Worm (Caenorhabditis elegans) whole organism, midembryonic: Measurements from ENCODE around the gene twk-16.

Experiments used
- T22C8.4 ChIP-seq: fragments of 200-800 bp; sonication (Bioruptor generic); IDR thresholded peaks from 2 replicates; pipeline ENCODE4 v1.3.6; 2022; ENCODE audit warnings: missing genetic modification characterization, missing compliant biosample characterization
- cog-1 ChIP-seq: sonication (generic microtip); optimal IDR thresholded peaks from 2 replicates; lab custom pipeline; 2016; ENCODE audit warnings: missing genetic modification characterization, missing compliant biosample characterization
- flt-1 ChIP-seq: fragments of 200-800 bp; sonication (Bioruptor generic); IDR thresholded peaks from 2 replicates; pipeline ENCODE4 v1.3.6; 2022; ENCODE audit warnings: missing genetic modification characterization, missing compliant biosample characterization
- klf-2 ChIP-seq: fragments of 200-800 bp; sonication (Bioruptor generic); conservative IDR thresholded peaks from 2 replicates; pipeline ENCODE4 v1.3.6; 2022; ENCODE audit warnings: missing genetic modification reagents, missing genetic modification characterization, missing compliant biosample characterization
- med-1 ChIP-seq: sonication (generic microtip); optimal IDR thresholded peaks from 2 replicates; lab custom pipeline; 2017; ENCODE audit warnings: missing genetic modification characterization, mild to moderate bottlenecking, missing compliant biosample characterization, antibody characterized with exemption, missing genetic modification reagents; ENCODE audit not compliant: insufficient read depth
- ref-1 ChIP-seq: fragments of 200-800 bp; sonication (Bioruptor generic); conservative IDR thresholded peaks from 2 replicates; pipeline ENCODE4 v1.3.6; 2022; ENCODE audit warnings: missing genetic modification reagents, missing genetic modification characterization, missing compliant biosample characterization
- tab-1 ChIP-seq: fragments of 200-800 bp; sonication (Bioruptor generic); IDR thresholded peaks from 2 replicates; pipeline ENCODE4 v1.3.6; 2022; ENCODE audit warnings: missing genetic modification characterization, missing compliant biosample characterization
- ztf-23 ChIP-seq: fragments of 200-800 bp; sonication (Bioruptor generic); IDR thresholded peaks from 2 replicates; pipeline ENCODE4 v1.3.6; 2022; ENCODE audit warnings: missing genetic modification reagents, missing genetic modification characterization, missing compliant biosample characterization
- ztf-29 ChIP-seq: fragments of 200-800 bp; sonication (Bioruptor generic); IDR thresholded peaks from 2 replicates; pipeline ENCODE4 v1.3.6; 2022; ENCODE audit warnings: missing genetic modification reagents, missing genetic modification characterization, missing compliant biosample characterization

DNA sequence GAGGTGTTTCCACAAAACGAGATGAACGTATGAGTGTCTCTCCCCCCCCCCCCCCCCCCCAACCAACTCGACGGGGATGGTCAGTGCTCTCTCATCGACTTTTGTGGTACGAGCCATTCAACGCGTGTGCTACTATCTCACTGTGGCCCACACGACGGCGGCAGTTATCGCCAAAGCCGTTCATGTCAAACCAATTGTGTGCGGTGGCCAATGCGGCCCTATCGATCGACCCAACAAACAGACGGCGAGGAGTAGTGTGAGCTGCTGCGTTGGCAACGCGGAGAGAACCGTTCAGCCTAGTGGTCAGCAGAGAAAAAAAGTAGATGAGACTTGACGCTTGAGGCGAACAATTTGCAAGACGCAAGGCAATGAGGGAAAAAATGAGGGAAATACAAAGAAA lies 21.9 kb downstream of the twk-16 start:
- no peak for TF ChIP-seq med-1
- no peak for TF ChIP-seq cog-1 (tag; lab: Kevin White, UChicago)
- peak; percentile 40; the same call in 1 of the 2 replicates for TF ChIP-seq ztf-23 (GFP tag; lab: Robert Waterston, UW)
- no peak for TF ChIP-seq ztf-29
- TF ChIP-seq ref-1 (GFP tag; lab: Robert Waterston, UW), result no peak
- TF ChIP-seq tab-1 (GFP tag; lab: Robert Waterston, UW), result no peak
- TF ChIP-seq flt-1 (GFP tag; lab: Robert Waterston, UW), result peak; percentile 61; the same call in 1 of the 2 replicates
- peak; percentile 77 for TF ChIP-seq T22C8.4 (GFP tag; lab: Robert Waterston, UW)
- no peak for TF ChIP-seq klf-2
